Worm (Caenorhabditis elegans): Measurements from ENCODE around the gene tkt-1.

Gene tkt-1

ce11 chrIV:10273781-10274313 lies 30.4 kb downstream of the tkt-1 start, which contains the start of gene Y43C5A.3:
TSS of gene Y43C5A.3 (plus strand) at chrIV:10274036.
- TF ChIP-seq ama-1 (optimal IDR thresholded peaks at IDR 0.05) (no peak), ceh-36 (tag; optimal IDR thresholded peaks at IDR 0.05) (no peak), B0310.2 (tag; optimal IDR thresholded peaks at IDR 0.05) (no peak)

DNA sequence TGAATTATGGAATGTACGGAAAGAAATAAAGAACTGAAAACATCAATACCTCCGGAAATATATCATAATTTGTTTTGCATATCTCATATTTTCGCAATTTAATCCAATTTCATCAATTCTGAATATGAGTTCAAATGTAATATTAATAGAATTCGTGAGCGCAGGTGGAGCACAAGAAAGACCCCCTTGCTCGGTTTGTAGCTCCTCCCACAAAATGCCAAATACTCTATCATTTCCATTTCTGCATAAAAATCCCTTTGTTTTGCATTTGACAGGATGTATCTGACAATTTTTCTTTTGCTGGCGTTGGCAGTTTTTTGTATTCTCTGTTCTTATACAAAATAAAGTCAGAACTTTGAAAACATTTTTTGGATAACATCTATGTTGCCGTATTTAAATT lies 31.6 kb downstream of the tkt-1 start:
- TF ChIP-seq B0310.2 (tag; optimal IDR thresholded peaks at IDR 0.05) = no peak
- TF ChIP-seq hnd-1 (tag; optimal IDR thresholded peaks at IDR 0.05) = no peak
- no peak for TF ChIP-seq tbx-37 (GFP tag; conservative IDR thresholded peaks at IDR 0.05)
- TF ChIP-seq ceh-13 (GFP tag; optimal IDR thresholded peaks at IDR 0.05) = no peak
- no peak for TF ChIP-seq F13C5.2 (tag; optimal IDR thresholded peaks at IDR 0.05)
- TF ChIP-seq ets-7 (tag; optimal IDR thresholded peaks at IDR 0.05) = no peak
- TF ChIP-seq hmbx-1 (tag; optimal IDR thresholded peaks at IDR 0.05) = no peak
- no peak for TF ChIP-seq ama-1 (optimal IDR thresholded peaks at IDR 0.05)
- TF ChIP-seq ceh-36 (tag; optimal IDR thresholded peaks at IDR 0.05) = no peak
- no peak for TF ChIP-seq hmg-4 (GFP tag; optimal IDR thresholded peaks at IDR 0.05)
- no peak for TF ChIP-seq sea-1 (GFP tag; conservative IDR thresholded peaks at IDR 0.05)
- no peak for TF ChIP-seq pes-1 (GFP tag; IDR thresholded peaks at IDR 0.05)
- TF ChIP-seq tbx-11 (GFP tag; IDR thresholded peaks at IDR 0.05) = no peak
- no peak for TF ChIP-seq tra-4 (tag; optimal IDR thresholded peaks at IDR 0.05)

DNA sequence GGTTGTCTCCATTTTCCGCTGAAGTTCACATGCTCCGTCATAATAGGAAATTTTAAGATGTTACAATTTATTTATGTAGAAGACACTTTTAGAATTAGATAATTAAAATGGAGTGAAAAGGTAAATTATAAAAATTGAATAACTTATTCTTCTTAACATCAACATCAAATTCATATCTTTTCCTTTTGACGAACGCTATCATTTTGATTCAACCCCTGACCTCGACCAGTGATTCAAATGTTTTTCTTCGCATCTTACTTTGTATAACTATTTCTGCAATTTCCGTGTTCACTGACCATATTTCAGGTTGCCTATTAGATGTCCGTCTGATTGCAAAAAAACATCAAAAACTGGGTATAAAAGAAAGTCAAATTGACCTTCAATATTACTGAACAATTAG lies 33.5 kb downstream of the tkt-1 start, which contains the start of gene Y43C5A.7:
Gene Y43C5A.7 (plus strand): TSS at position 301 of the 400 bp plus-strand sequence.
- TF ChIP-seq ets-7 (tag; optimal IDR thresholded peaks at IDR 0.05) (no peak), hmg-4 (GFP tag; optimal IDR thresholded peaks at IDR 0.05) (no peak), tra-4 (tag; optimal IDR thresholded peaks at IDR 0.05) (no peak), F13C5.2 (tag; optimal IDR thresholded peaks at IDR 0.05) (no peak), ama-1 (optimal IDR thresholded peaks at IDR 0.05) (no peak), tbx-37 (GFP tag; conservative IDR thresholded peaks at IDR 0.05) (no peak), sea-1 (GFP tag; conservative IDR thresholded peaks at IDR 0.05) (no peak), ceh-36 (tag; optimal IDR thresholded peaks at IDR 0.05) (no peak), B0310.2 (tag; optimal IDR thresholded peaks at IDR 0.05) (no peak), ceh-13 (GFP tag; optimal IDR thresholded peaks at IDR 0.05) (no peak), flt-1 (GFP tag; IDR thresholded peaks at IDR 0.05) (no peak), hmbx-1 (tag; optimal IDR thresholded peaks at IDR 0.05) (no peak), tbx-11 (GFP tag; IDR thresholded peaks at IDR 0.05) (no peak), scrt-1 (GFP tag; IDR thresholded peaks at IDR 0.05) (no peak)

ce11 chrIV:10277716-10278115 lies 34.3 kb downstream of the tkt-1 start, which contains the start of gene Y43C5A.4:
TSS of gene Y43C5A.4 (plus strand) at chrIV:10278016.
- TF ChIP-seq scrt-1 (GFP tag; IDR thresholded peaks at IDR 0.05) (no peak), hmbx-1 (tag; optimal IDR thresholded peaks at IDR 0.05) (no peak), ceh-36 (tag; optimal IDR thresholded peaks at IDR 0.05) (no peak), hnd-1 (tag; optimal IDR thresholded peaks at IDR 0.05) (no peak), pes-1 (GFP tag; IDR thresholded peaks at IDR 0.05) (no peak), flt-1 (GFP tag; IDR thresholded peaks at IDR 0.05) (no peak), ceh-13 (GFP tag; optimal IDR thresholded peaks at IDR 0.05) (no peak), B0310.2 (tag; optimal IDR thresholded peaks at IDR 0.05) (no peak), sea-1 (GFP tag; conservative IDR thresholded peaks at IDR 0.05) (no peak), tra-4 (tag; optimal IDR thresholded peaks at IDR 0.05) (no peak), hmg-4 (GFP tag; optimal IDR thresholded peaks at IDR 0.05) (no peak), ets-7 (tag; optimal IDR thresholded peaks at IDR 0.05) (no peak), F13C5.2 (tag; optimal IDR thresholded peaks at IDR 0.05) (no peak), tbx-11 (GFP tag; IDR thresholded peaks at IDR 0.05) (no peak), aly-1 (tag; optimal IDR thresholded peaks at IDR 0.05) (no peak), ama-1 (optimal IDR thresholded peaks at IDR 0.05) (no peak), tbx-37 (GFP tag; conservative IDR thresholded peaks at IDR 0.05) (no peak)

DNA sequence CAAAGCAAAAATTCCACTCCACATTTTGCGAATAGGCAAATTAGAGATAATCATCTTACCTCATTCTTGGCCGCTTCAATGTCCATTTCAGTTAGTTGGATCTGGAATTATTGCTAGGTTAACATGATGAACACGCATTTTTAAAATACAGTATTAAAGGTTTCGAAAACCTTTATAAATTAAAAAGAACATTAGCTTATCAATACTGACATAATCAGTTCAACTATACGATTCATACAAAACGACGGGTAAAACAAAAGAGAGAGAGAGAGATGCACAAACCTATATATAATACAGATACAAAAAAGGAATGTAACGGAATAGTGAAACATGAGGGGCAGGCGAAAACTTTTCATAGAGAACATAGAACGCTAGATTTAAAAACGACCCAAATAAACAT lies 38.1 kb downstream of the tkt-1 start, which contains the start of gene thk-1:
Gene thk-1 (minus strand): TSS at position 101 of the 400 bp plus-strand sequence.
- TF ChIP-seq hnd-1 (tag; optimal IDR thresholded peaks at IDR 0.05) (no peak), scrt-1 (GFP tag; IDR thresholded peaks at IDR 0.05) (no peak), ama-1 (optimal IDR thresholded peaks at IDR 0.05) (no peak), B0310.2 (tag; optimal IDR thresholded peaks at IDR 0.05) (no peak), sea-1 (GFP tag; conservative IDR thresholded peaks at IDR 0.05) (no peak), tbx-37 (GFP tag; conservative IDR thresholded peaks at IDR 0.05) (no peak), ceh-13 (GFP tag; optimal IDR thresholded peaks at IDR 0.05) (no peak), pes-1 (GFP tag; IDR thresholded peaks at IDR 0.05) (no peak), ceh-36 (tag; optimal IDR thresholded peaks at IDR 0.05) (no peak), hmg-4 (GFP tag; optimal IDR thresholded peaks at IDR 0.05) (no peak), ets-7 (tag; optimal IDR thresholded peaks at IDR 0.05) (no peak), F13C5.2 (tag; optimal IDR thresholded peaks at IDR 0.05) (no peak), aly-1 (tag; optimal IDR thresholded peaks at IDR 0.05) (no peak), hmbx-1 (tag; optimal IDR thresholded peaks at IDR 0.05) (no peak), tbx-11 (GFP tag; IDR thresholded peaks at IDR 0.05) (no peak), flt-1 (GFP tag; IDR thresholded peaks at IDR 0.05) (no peak), tra-4 (tag; optimal IDR thresholded peaks at IDR 0.05) (no peak)

- TF ChIP-seq aly-1 (tag; optimal IDR thresholded peaks at IDR 0.05) (peak; percentile 37), ceh-13 (GFP tag; optimal IDR thresholded peaks at IDR 0.05) (no peak), hnd-1 (tag; optimal IDR thresholded peaks at IDR 0.05) (no peak), F13C5.2 (tag; optimal IDR thresholded peaks at IDR 0.05) (peak; percentile 60), hmg-4 (GFP tag; optimal IDR thresholded peaks at IDR 0.05) (peak; percentile 44)
Measured at ce11 chrIV:10284194-10284910, 40.9 kb downstream of the tkt-1 start, which contains the start of gene rad-51. TSS of gene rad-51 (minus strand) at chrIV:10284244.

DNA sequence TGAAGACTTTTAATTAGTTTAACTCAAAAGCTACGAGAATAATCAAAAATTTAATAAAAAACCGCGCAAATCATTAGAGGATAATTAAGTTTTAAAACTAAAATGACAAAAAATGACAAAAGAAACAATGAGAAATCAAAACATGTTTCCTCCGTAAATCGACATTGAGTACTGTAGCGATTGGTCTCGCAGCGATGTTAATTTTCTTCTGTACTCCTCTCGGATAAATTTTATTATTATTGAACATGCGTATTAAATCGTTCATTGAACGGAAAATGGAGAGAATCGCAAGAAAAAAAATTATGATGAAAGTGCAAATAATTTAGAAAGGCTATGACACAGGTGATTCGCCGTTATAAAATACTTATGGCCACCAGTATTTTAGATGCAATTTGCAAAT lies 41.9 kb downstream of the tkt-1 start:
- TF ChIP-seq pes-1 (GFP tag; IDR thresholded peaks at IDR 0.05) (no peak), hmbx-1 (tag; optimal IDR thresholded peaks at IDR 0.05) (no peak), ama-1 (optimal IDR thresholded peaks at IDR 0.05) (no peak), tbx-11 (GFP tag; IDR thresholded peaks at IDR 0.05) (no peak), tra-4 (tag; optimal IDR thresholded peaks at IDR 0.05) (no peak), hmg-4 (GFP tag; optimal IDR thresholded peaks at IDR 0.05) (no peak), hnd-1 (tag; optimal IDR thresholded peaks at IDR 0.05) (no peak), B0310.2 (tag; optimal IDR thresholded peaks at IDR 0.05) (no peak), ets-7 (tag; optimal IDR thresholded peaks at IDR 0.05) (no peak)

Data from whole organism, early embryonic.